Fruit fly (Drosophila melanogaster): Measurements from ENCODE around the gene CG11885.

CG11885 gene

DNA sequence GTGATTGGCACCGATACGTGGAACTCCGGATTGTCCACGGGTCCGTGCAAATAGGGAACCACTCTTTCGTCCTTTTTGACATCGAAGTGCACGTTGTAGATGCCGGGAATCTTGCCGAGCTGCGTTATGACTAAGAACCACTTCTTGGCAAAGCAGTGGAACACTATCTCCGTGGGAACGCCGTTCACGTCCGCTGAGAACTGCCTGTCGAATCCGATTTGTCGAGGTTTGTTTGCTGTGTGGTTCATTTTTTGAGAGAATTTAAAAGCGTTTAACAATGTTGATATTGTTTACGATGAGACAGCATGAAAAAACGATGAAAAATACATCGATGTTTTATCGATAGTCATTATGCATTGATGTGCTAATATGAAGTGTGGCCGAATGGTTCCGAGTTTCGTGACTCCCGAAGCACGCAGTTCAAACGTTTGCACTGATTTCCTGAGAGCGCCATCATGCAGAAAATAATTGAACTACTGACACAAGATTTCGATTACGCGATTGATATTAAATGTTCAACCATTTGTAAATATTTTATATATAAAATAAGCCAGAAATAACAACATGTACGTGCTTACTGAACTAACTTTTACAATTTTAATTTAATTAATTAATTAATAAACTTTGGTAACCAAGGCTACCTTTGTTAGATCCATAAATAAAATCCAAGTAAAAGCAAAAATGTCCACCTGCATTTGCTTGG, at the start of gene CG11885, which contains the start of gene CG13692 (continued):
- TF ChIP-seq sens-2 (GFP tag; IDR thresholded peaks at IDR 0.05) (peak; percentile 93), luna (GFP tag; optimal IDR thresholded peaks at IDR 0.05) (no peak), CG6791 (GFP tag; IDR thresholded peaks at IDR 0.05; ENCODE audit: partially characterized antibody) (peak; percentile 98), slbo (GFP tag; IDR thresholded peaks at IDR 0.05) (peak; percentile 48), CG32772 (GFP tag; IDR thresholded peaks at IDR 0.05) (no peak), CG7839 (tag; optimal IDR thresholded peaks at IDR 0.05) (peak; percentile 47), ash1 (GFP tag; optimal IDR thresholded peaks at IDR 0.05) (no peak), CG3407 (GFP tag; optimal IDR thresholded peaks at IDR 0.05) (no peak), Stat92E (GFP tag; optimal IDR thresholded peaks at IDR 0.05) (peak in 1 of 3 experiments; percentile 4), Elba2 (GFP tag; optimal IDR thresholded peaks at IDR 0.05) (no peak), CG3838 (GFP tag; optimal IDR thresholded peaks at IDR 0.05) (no peak), NC2α (GFP tag; optimal IDR thresholded peaks at IDR 0.05) (no peak), nmo (GFP tag; optimal IDR thresholded peaks at IDR 0.05) (peak; percentile 59), br (optimal IDR thresholded peaks at IDR 0.05) (no peak), Hr3 (GFP tag; optimal IDR thresholded peaks at IDR 0.05) (no peak), Fer2 (tag; optimal IDR thresholded peaks at IDR 0.05) (peak; percentile 38), CG12071 (GFP tag; optimal IDR thresholded peaks at IDR 0.05) (no peak), CG1603 (tag; optimal IDR thresholded peaks at IDR 0.05) (peak; percentile 90), dm (GFP tag; optimal IDR thresholded peaks at IDR 0.05) (peak; percentile 79), CG5180 (GFP tag; optimal IDR thresholded peaks at IDR 0.05) (no peak), sd (tag; optimal IDR thresholded peaks at IDR 0.05) (peak; percentile 74), hb (GFP tag; IDR thresholded peaks at IDR 0.05; ENCODE audit: partially characterized antibody) (peak; percentile 95), CG7556 (GFP tag; optimal IDR thresholded peaks at IDR 0.05) (no peak), CG2875 (GFP tag; optimal IDR thresholded peaks at IDR 0.05) (no peak), Lpt (GFP tag; optimal IDR thresholded peaks at IDR 0.05) (no peak), BEAF-32 (GFP tag; optimal IDR thresholded peaks at IDR 0.05) (peak; percentile 98), CG4854 (GFP tag; optimal IDR thresholded peaks at IDR 0.05) (peak; percentile 13), prd (optimal IDR thresholded peaks at IDR 0.05) (no peak), prd (GFP tag; IDR thresholded peaks at IDR 0.05) (no peak), CkIIα-i1 (GFP tag; IDR thresholded peaks at IDR 0.05) (no peak), Max (GFP tag; optimal IDR thresholded peaks at IDR 0.05) (peak; percentile 30), ATbp (GFP tag; optimal IDR thresholded peaks at IDR 0.05) (no peak), CG13775 (GFP tag; optimal IDR thresholded peaks at IDR 0.05) (peak; percentile 19), pb (GFP tag; optimal IDR thresholded peaks at IDR 0.05) (no peak), CG18764 (GFP tag; optimal IDR thresholded peaks at IDR 0.05) (peak; percentile 9), hkb (optimal IDR thresholded peaks at IDR 0.05) (no peak), hkb (GFP tag; IDR thresholded peaks at IDR 0.05) (0 out of 2 replicates have a peak, but pooled peaks have one; percentile 37), zf30C (GFP tag; optimal IDR thresholded peaks at IDR 0.05) (peak; percentile 18), caup (GFP tag; optimal IDR thresholded peaks at IDR 0.05; ENCODE audit: severe bottlenecking) (peak; percentile 63), vnd (GFP tag; IDR thresholded peaks at IDR 0.05; ENCODE audit: partially characterized antibody) (peak; percentile 93), CG12219 (GFP tag; optimal IDR thresholded peaks at IDR 0.05) (peak; percentile 23), B-H1 (GFP tag; IDR thresholded peaks at IDR 0.05) (no peak), CG12104 (GFP tag; optimal IDR thresholded peaks at IDR 0.05) (no peak), Meics (GFP tag; optimal IDR thresholded peaks at IDR 0.05) (peak; percentile 40), CG15073 (GFP tag; optimal IDR thresholded peaks at IDR 0.05) (no peak), Chrac-16 (GFP tag; optimal IDR thresholded peaks at IDR 0.05) (peak; percentile 31), ab (GFP tag; optimal IDR thresholded peaks at IDR 0.05) (no peak), Neu2 (GFP tag; optimal IDR thresholded peaks at IDR 0.05; ENCODE audit: borderline replicate concordance) (no peak), gt (GFP tag; IDR thresholded peaks at IDR 0.05) (no peak), her (GFP tag; optimal IDR thresholded peaks at IDR 0.05) (no peak)

Measured in whole organism, embryonic.